Fruit fly (Drosophila melanogaster) whole organism, embryonic: ENCODE results near the gene CG2865.
A peak's percentile ranks its signal among the peaks of the same experiment; 100 is the strongest.

Experiments
- B-H2 ChIP-seq: fragments of 200-800 bp; sonication (Bioruptor generic); optimal IDR thresholded peaks from 2 replicates; lab custom pipeline; 2018; ENCODE audit warnings: missing biosample characterization, mild to moderate bottlenecking, missing genetic modification characterization
- CG1024 ChIP-seq: fragments of 200-800 bp; sonication (Bioruptor generic); IDR thresholded peaks from 2 replicates; pipeline ENCODE4 v1.3.6; 2022; ENCODE audit warnings: missing biosample characterization, missing genetic modification characterization
- CG12071 ChIP-seq: fragments of 200-800 bp; sonication (Bioruptor generic); optimal IDR thresholded peaks from 3 replicates; lab custom pipeline; 2018; ENCODE audit warnings: missing biosample characterization, mild to moderate bottlenecking, missing genetic modification characterization
- CG12219 ChIP-seq: fragments of 200-800 bp; sonication (Bioruptor generic); optimal IDR thresholded peaks from 3 replicates; lab custom pipeline; 2018; ENCODE audit warnings: missing biosample characterization, mild to moderate bottlenecking, missing genetic modification characterization
- CG12299 ChIP-seq: fragments of 200-800 bp; sonication (Bioruptor generic); optimal IDR thresholded peaks from 2 replicates; lab custom pipeline; 2018; ENCODE audit warnings: missing biosample characterization, mild to moderate bottlenecking, missing genetic modification characterization
- CG15601 ChIP-seq: fragments of 200-800 bp; sonication (Bioruptor generic); optimal IDR thresholded peaks from 3 replicates; lab custom pipeline; 2019; ENCODE audit warnings: missing biosample characterization, mild to moderate bottlenecking, missing genetic modification characterization, moderate library complexity
- CG15696 ChIP-seq: fragments of 200-800 bp; sonication (Bioruptor generic); optimal IDR thresholded peaks from 2 replicates; lab custom pipeline; 2019; ENCODE audit warnings: missing biosample characterization, mild to moderate bottlenecking, missing genetic modification characterization, moderate library complexity
- CG17359 ChIP-seq: fragments of 200-800 bp; sonication (Bioruptor generic); optimal IDR thresholded peaks from 3 replicates; lab custom pipeline; 2018; ENCODE audit warnings: missing biosample characterization, mild to moderate bottlenecking, missing genetic modification characterization, moderate library complexity
- CG17802 ChIP-seq: fragments of 200-800 bp; sonication (Bioruptor generic); optimal IDR thresholded peaks from 2 replicates; lab custom pipeline; 2018; ENCODE audit warnings: missing biosample characterization, mild to moderate bottlenecking, missing genetic modification characterization, moderate library complexity
- CG31365 ChIP-seq: fragments of 200-800 bp; sonication (Bioruptor generic); optimal IDR thresholded peaks from 2 replicates; lab custom pipeline; 2018; ENCODE audit warnings: missing biosample characterization, mild to moderate bottlenecking, missing genetic modification characterization
- CG6272 ChIP-seq: fragments of 200-800 bp; sonication (Bioruptor generic); IDR thresholded peaks from 2 replicates; pipeline ENCODE4 v1.3.6; 2022; ENCODE audit warnings: missing biosample characterization, missing genetic modification characterization
- CG7271 ChIP-seq: fragments of 200-800 bp; sonication (Bioruptor generic); optimal IDR thresholded peaks from 2 replicates; lab custom pipeline; 2018; ENCODE audit warnings: missing biosample characterization, mild to moderate bottlenecking, missing genetic modification characterization, moderate library complexity
- CG8281 ChIP-seq: fragments of 200-800 bp; sonication (Bioruptor generic); optimal IDR thresholded peaks from 2 replicates; lab custom pipeline; 2018; ENCODE audit warnings: missing biosample characterization, mild to moderate bottlenecking, missing genetic modification characterization, moderate library complexity
- CG9932 ChIP-seq: fragments of 200-800 bp; sonication (Bioruptor generic); IDR thresholded peaks from 2 replicates; pipeline ENCODE4 v1.3.6; 2022; ENCODE audit warnings: missing biosample characterization, missing genetic modification characterization
- CkIIα-i1 ChIP-seq: fragments of 200-800 bp; sonication (Bioruptor generic); IDR thresholded peaks from 2 replicates; pipeline ENCODE4 v1.3.6; 2022; ENCODE audit warnings: missing biosample characterization, missing genetic modification characterization
- CoRest ChIP-seq: fragments of 200-800 bp; sonication (Bioruptor generic); optimal IDR thresholded peaks from 3 replicates; lab custom pipeline; 2018; ENCODE audit warnings: missing biosample characterization, mild to moderate bottlenecking, missing genetic modification characterization, moderate library complexity
- D19A ChIP-seq: fragments of 200-800 bp; optimal IDR thresholded peaks from 3 replicates; lab custom pipeline; 2019; ENCODE audit warnings: missing biosample characterization, mild to moderate bottlenecking, missing genetic modification characterization, moderate library complexity
- Dfd ChIP-seq, 2 experiments: fragments of >200 bp; optimal IDR thresholded peaks; 2 replicates each; lab custom pipeline; 2017; ENCODE audit warnings: missing biosample characterization in 2 of 2, missing genetic modification characterization in 2 of 2
- ERR ChIP-seq: fragments of 200-800 bp; sonication (Bioruptor generic); optimal IDR thresholded peaks from 2 replicates; lab custom pipeline; 2016; ENCODE audit warnings: missing biosample characterization, missing genetic modification characterization
- Ets97D ChIP-seq: fragments of 200-800 bp; sonication (Bioruptor generic); optimal IDR thresholded peaks from 3 replicates; lab custom pipeline; 2016; ENCODE audit warnings: missing biosample characterization, missing genetic modification characterization
- Fer1 ChIP-seq: fragments of 200-800 bp; sonication (Bioruptor generic); optimal IDR thresholded peaks from 2 replicates; lab custom pipeline; 2017; ENCODE audit warnings: missing biosample characterization, mild to moderate bottlenecking, missing genetic modification characterization
- Gsc ChIP-seq: fragments of 200-800 bp; sonication (Bioruptor generic); IDR thresholded peaks from 2 replicates; pipeline ENCODE4 v1.3.6; 2022; ENCODE audit warnings: missing biosample characterization, missing genetic modification characterization
- H15 ChIP-seq: fragments of 200-800 bp; sonication (Bioruptor generic); IDR thresholded peaks from 3 replicates; pipeline ENCODE4 v1.3.6; 2022; ENCODE audit warnings: missing biosample characterization, missing genetic modification characterization
- HHEX ChIP-seq: fragments of 200-800 bp; sonication (Bioruptor generic); optimal IDR thresholded peaks from 3 replicates; lab custom pipeline; 2017; ENCODE audit warnings: missing biosample characterization, mild to moderate bottlenecking, missing genetic modification characterization, missing genetic modification reagents
- MBD-R2 ChIP-seq: fragments of 200-800 bp; sonication (Bioruptor generic); IDR thresholded peaks from 2 replicates; pipeline ENCODE4 v1.3.6; 2022; ENCODE audit warnings: missing biosample characterization, missing genetic modification characterization
- Nf-YC ChIP-seq: fragments of 200-800 bp; optimal IDR thresholded peaks from 3 replicates; lab custom pipeline; 2019; ENCODE audit warnings: missing biosample characterization, mild to moderate bottlenecking, missing genetic modification characterization, moderate library complexity
- Oli ChIP-seq: fragments of 200-800 bp; sonication (Bioruptor generic); optimal IDR thresholded peaks from 2 replicates; lab custom pipeline; 2018; ENCODE audit warnings: missing biosample characterization, mild to moderate bottlenecking, missing genetic modification characterization, moderate library complexity
- Six4 ChIP-seq: fragments of 200-800 bp; sonication (Bioruptor generic); optimal IDR thresholded peaks from 2 replicates; lab custom pipeline; 2016; ENCODE audit warnings: missing biosample characterization, missing genetic modification characterization
- Ssrp ChIP-seq: fragments of 200-800 bp; sonication (Bioruptor generic); optimal IDR thresholded peaks from 2 replicates; lab custom pipeline; 2018; ENCODE audit warnings: missing biosample characterization, mild to moderate bottlenecking, missing genetic modification characterization, moderate library complexity
- Trl ChIP-seq, 3 experiments: fragments of >200 bp in 2 of 3; fragments of 200-800 bp in 1 of 3; sonication (Bioruptor generic) in 1 of 3; optimal IDR thresholded peaks; 2 replicates in 1 of 3; 3 replicates in 2 of 3; lab custom pipeline; 2016 to 2017; ENCODE audit warnings: missing biosample characterization in 1 of 3, missing genetic modification characterization in 1 of 3
- Vsx1 ChIP-seq: fragments of 200-800 bp; sonication (Bioruptor generic); optimal IDR thresholded peaks from 2 replicates; lab custom pipeline; 2017; ENCODE audit warnings: missing biosample characterization, mild to moderate bottlenecking, missing genetic modification characterization, missing genetic modification reagents
- Xbp1 ChIP-seq: fragments of 200-800 bp; sonication (Bioruptor generic); optimal IDR thresholded peaks from 3 replicates; lab custom pipeline; 2016; ENCODE audit warnings: missing biosample characterization, mild to moderate bottlenecking, missing genetic modification characterization
- ab ChIP-seq: fragments of 200-800 bp; sonication (Bioruptor generic); optimal IDR thresholded peaks from 2 replicates; lab custom pipeline; 2016; ENCODE audit warnings: missing biosample characterization, missing genetic modification characterization
- abd-A ChIP-seq: fragments of 200-800 bp; sonication (Bioruptor generic); optimal IDR thresholded peaks from 3 replicates; lab custom pipeline; 2019; ENCODE audit warnings: missing biosample characterization, mild to moderate bottlenecking, missing genetic modification characterization, moderate library complexity
- bab2 ChIP-seq: fragments of 200-800 bp; sonication (Bioruptor generic); optimal IDR thresholded peaks from 2 replicates; lab custom pipeline; 2016; ENCODE audit warnings: missing biosample characterization, missing genetic modification characterization
- croc ChIP-seq: fragments of 200-800 bp; sonication (Bioruptor generic); conservative IDR thresholded peaks from 3 replicates; pipeline ENCODE4 v1.3.6; 2022; ENCODE audit warnings: missing biosample characterization, missing genetic modification characterization
- crol ChIP-seq: fragments of 200-800 bp; sonication (Bioruptor generic); IDR thresholded peaks from 2 replicates; pipeline ENCODE4 v1.3.6; 2022; ENCODE audit warnings: missing biosample characterization, missing genetic modification characterization
- dimm ChIP-seq: fragments of 200-800 bp; sonication (Bioruptor generic); IDR thresholded peaks from 2 replicates; pipeline ENCODE4 v1.3.6; 2022; ENCODE audit warnings: missing biosample characterization, missing genetic modification characterization
- emc ChIP-seq: fragments of 200-800 bp; sonication (Bioruptor generic); optimal IDR thresholded peaks from 2 replicates; lab custom pipeline; 2016; ENCODE audit warnings: missing biosample characterization, missing genetic modification characterization
- ewg ChIP-seq: fragments of 200-800 bp; sonication (Bioruptor generic); optimal IDR thresholded peaks from 3 replicates; lab custom pipeline; 2017; ENCODE audit warnings: mild to moderate bottlenecking, missing biosample characterization, missing genetic modification reagents, missing genetic modification characterization
- fd102C ChIP-seq: fragments of 200-800 bp; sonication (Bioruptor generic); optimal IDR thresholded peaks from 2 replicates; lab custom pipeline; 2018; ENCODE audit warnings: missing biosample characterization, mild to moderate bottlenecking, missing genetic modification characterization, moderate library complexity
- gce ChIP-seq: fragments of 200-800 bp; sonication (Bioruptor generic); IDR thresholded peaks from 3 replicates; pipeline ENCODE4 v1.3.6; 2022; ENCODE audit warnings: missing biosample characterization, missing genetic modification characterization
- gcm ChIP-seq: fragments of 200-800 bp; sonication (Bioruptor generic); optimal IDR thresholded peaks from 2 replicates; lab custom pipeline; 2019; ENCODE audit warnings: missing biosample characterization, mild to moderate bottlenecking, missing genetic modification characterization, moderate library complexity
- gcm2 ChIP-seq: fragments of 200-800 bp; sonication (Bioruptor generic); optimal IDR thresholded peaks from 2 replicates; lab custom pipeline; 2016; ENCODE audit warnings: missing biosample characterization, missing genetic modification characterization
- hb ChIP-seq: fragments of 200-800 bp; sonication (Bioruptor generic); IDR thresholded peaks from 3 replicates; pipeline ENCODE4 v1.3.6; 2022; ENCODE audit warnings: missing biosample characterization, missing genetic modification characterization; ENCODE audit not compliant: partially characterized antibody
- jigr1 ChIP-seq: fragments of 200-800 bp; sonication (Bioruptor generic); IDR thresholded peaks from 3 replicates; pipeline ENCODE4 v1.3.6; 2022; ENCODE audit warnings: missing biosample characterization, missing genetic modification characterization
- salm ChIP-seq: fragments of 200-800 bp; sonication (Bioruptor generic); optimal IDR thresholded peaks from 2 replicates; lab custom pipeline; 2018; ENCODE audit warnings: missing biosample characterization, mild to moderate bottlenecking, missing genetic modification characterization
- schlank ChIP-seq: fragments of 200-800 bp; sonication (Bioruptor generic); optimal IDR thresholded peaks from 2 replicates; lab custom pipeline; 2018; ENCODE audit warnings: missing biosample characterization, mild to moderate bottlenecking, missing genetic modification characterization
- vfl ChIP-seq: fragments of 200-800 bp; sonication (Bioruptor generic); optimal IDR thresholded peaks from 2 replicates; lab custom pipeline; 2016; ENCODE audit warnings: missing biosample characterization, missing genetic modification characterization
- z ChIP-seq: fragments of 200-800 bp; sonication (Bioruptor generic); IDR thresholded peaks from 3 replicates; pipeline ENCODE4 v1.3.6; 2022; ENCODE audit warnings: missing biosample characterization, missing genetic modification characterization

The CG2865 gene

DNA sequence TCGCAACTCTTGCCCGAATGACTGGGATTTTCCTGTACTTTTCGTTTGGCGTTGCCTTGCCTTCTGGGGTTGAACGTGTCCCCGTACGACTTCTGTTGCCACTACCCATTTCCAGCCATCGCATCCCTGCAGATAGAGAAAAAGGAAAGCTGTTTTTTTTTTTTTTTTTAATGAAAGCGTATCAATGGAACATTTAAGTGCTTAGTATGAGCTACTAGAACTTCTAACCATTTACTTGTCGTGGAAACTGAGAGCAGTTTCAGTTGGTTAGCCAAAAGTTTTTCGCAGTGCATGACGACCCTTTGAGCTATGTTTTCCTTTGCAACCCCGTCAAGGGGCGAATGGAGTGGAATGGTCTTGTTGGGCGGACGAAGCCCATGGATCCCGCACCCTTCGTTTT lies 36.1 kb upstream of the CG2865 start (continued):
- peak; percentile 21 for TF ChIP-seq ab (GFP tag; lab: Kevin White, UChicago)
- TF ChIP-seq dimm (GFP tag; lab: Robert Waterston, UW) = peak; percentile 63
- TF ChIP-seq fd102C = no peak
- no peak for TF ChIP-seq z (GFP tag; lab: Robert Waterston, UW)
- TF ChIP-seq D19A = peak; percentile 54
- peak; percentile 4 for TF ChIP-seq emc (GFP tag; lab: Kevin White, UChicago)
- TF ChIP-seq Fer1 (GFP tag; lab: Kevin White, UChicago) = peak; percentile 68
- TF ChIP-seq CG1024 = peak; percentile 63
- peak; percentile 42 for TF ChIP-seq Ets97D (GFP tag; lab: Kevin White, UChicago)
- peak; percentile 9 for TF ChIP-seq CG12071 (GFP tag; lab: Kevin White, UChicago)
- TF ChIP-seq ewg = peak; percentile 55
- TF ChIP-seq CoRest (tag; lab: Kevin White, UChicago) = peak; percentile 68
- no peak for TF ChIP-seq jigr1 (GFP tag; lab: Robert Waterston, UW)
- peak; percentile 13 for TF ChIP-seq Nf-YC (tag; lab: Kevin White, UChicago)
- peak; percentile 41 for TF ChIP-seq HHEX (GFP tag; lab: Kevin White, UChicago)
- TF ChIP-seq Trl (optimal IDR thresholded peaks at IDR 0.05; lab: Kevin White, UChicago) = no peak
- TF ChIP-seq Trl (GFP tag; optimal IDR thresholded peaks at IDR 0.05; lab: Kevin White, UChicago) = peak; percentile 66
- TF ChIP-seq CG12299 (tag; lab: Kevin White, UChicago) = peak; percentile 38
- peak; percentile 39; the same call in 1 of the 2 replicates for TF ChIP-seq Gsc (GFP tag; lab: Robert Waterston, UW)
- no peak for TF ChIP-seq schlank
- TF ChIP-seq Dfd (GFP tag; optimal IDR thresholded peaks at IDR 0.05; lab: Kevin White, UChicago) = no peak
- 0 out of 3 replicates have a peak, but pooled peaks have one; percentile 36 for TF ChIP-seq H15 (GFP tag; lab: Robert Waterston, UW)
- no peak for TF ChIP-seq CkIIα-i1 (GFP tag; lab: Robert Waterston, UW)
- no peak for TF ChIP-seq CG7271 (tag; lab: Kevin White, UChicago)
- TF ChIP-seq salm (tag; lab: Kevin White, UChicago) = no peak
- peak; percentile 58 for TF ChIP-seq CG6272
- TF ChIP-seq gce = peak; percentile 75; the same call in 2 of the 3 replicates
- TF ChIP-seq croc (GFP tag; lab: Robert Waterston, UW) = peak; percentile 64; the same call in 2 of the 3 replicates
- TF ChIP-seq vfl (GFP tag; lab: Kevin White, UChicago) = peak; percentile 63
- no peak for TF ChIP-seq hb (GFP tag; lab: Robert Waterston, UW)
- no peak for TF ChIP-seq abd-A (tag; lab: Kevin White, UChicago)
- TF ChIP-seq B-H2 (GFP tag; lab: Kevin White, UChicago) = no peak
- TF ChIP-seq Oli (tag; lab: Kevin White, UChicago) = peak; percentile 66
- peak; percentile 37 for TF ChIP-seq gcm (GFP tag; lab: Kevin White, UChicago)
- no peak for TF ChIP-seq CG8281
- no peak for TF ChIP-seq CG31365 (tag; lab: Kevin White, UChicago)
- peak; percentile 86 for TF ChIP-seq bab2 (GFP tag; lab: Kevin White, UChicago)
- no peak for TF ChIP-seq CG15696 (tag; lab: Kevin White, UChicago)
- TF ChIP-seq CG12219 = peak; percentile 5
- TF ChIP-seq ERR (GFP tag; lab: Kevin White, UChicago) = peak; percentile 57
- peak; percentile 51; the same call in 1 of the 2 replicates for TF ChIP-seq crol (GFP tag; lab: Robert Waterston, UW)
- TF ChIP-seq CG9932 (GFP tag; lab: Robert Waterston, UW) = 0 out of 2 replicates have a peak, but pooled peaks have one; percentile 16
- peak; percentile 59 for TF ChIP-seq gcm2
- peak; percentile 31 for TF ChIP-seq Vsx1 (GFP tag; lab: Kevin White, UChicago)
- TF ChIP-seq Ssrp (tag; lab: Kevin White, UChicago) = peak; percentile 69
- peak; percentile 56 for TF ChIP-seq Six4 (GFP tag; lab: Kevin White, UChicago)
- TF ChIP-seq CG17359 (tag; lab: Kevin White, UChicago) = peak; percentile 67
- TF ChIP-seq CG15601 = peak; percentile 58
- peak; percentile 30 for TF ChIP-seq CG17802 (tag; lab: Kevin White, UChicago)
- peak; percentile 81 for TF ChIP-seq Xbp1 (GFP tag; lab: Kevin White, UChicago)
- peak; percentile 29; the same call in 1 of the 2 replicates for TF ChIP-seq MBD-R2 (GFP tag; lab: Robert Waterston, UW)
